Fruit fly (Drosophila melanogaster) whole organism, embryonic: ENCODE data around the gene CG43998.
A peak's percentile ranks its signal among the peaks of the same experiment; 100 is the strongest.

Experiments used
- CG1024 ChIP-seq: fragments of 200-800 bp; sonication (Bioruptor generic); IDR thresholded peaks from 2 replicates; pipeline ENCODE4 v1.3.6; 2022; ENCODE audit warnings: missing biosample characterization, missing genetic modification characterization
- CG12155 ChIP-seq: fragments of 200-800 bp; sonication (Bioruptor generic); optimal IDR thresholded peaks from 3 replicates; lab custom pipeline; 2016; ENCODE audit warnings: missing biosample characterization, missing genetic modification characterization
- CG12299 ChIP-seq: fragments of 200-800 bp; sonication (Bioruptor generic); optimal IDR thresholded peaks from 2 replicates; lab custom pipeline; 2018; ENCODE audit warnings: missing biosample characterization, mild to moderate bottlenecking, missing genetic modification characterization
- CG12942 ChIP-seq: fragments of 200-800 bp; sonication (Bioruptor generic); optimal IDR thresholded peaks from 3 replicates; lab custom pipeline; 2016; ENCODE audit warnings: missing biosample characterization, missing genetic modification characterization
- CG13775 ChIP-seq: fragments of 200-800 bp; sonication (Bioruptor generic); optimal IDR thresholded peaks from 3 replicates; lab custom pipeline; 2017; ENCODE audit warnings: missing biosample characterization, mild to moderate bottlenecking, missing genetic modification characterization
- CG14860 ChIP-seq: fragments of 200-800 bp; sonication (Bioruptor generic); IDR thresholded peaks from 3 replicates; pipeline ENCODE4 v1.3.6; 2022; ENCODE audit warnings: missing biosample characterization, missing genetic modification characterization; ENCODE audit not compliant: partially characterized antibody
- CG14965 ChIP-seq: fragments of 200-800 bp; sonication (Bioruptor generic); optimal IDR thresholded peaks from 2 replicates; lab custom pipeline; 2016; ENCODE audit warnings: missing biosample characterization, missing genetic modification characterization, borderline replicate concordance
- CG17612 ChIP-seq: fragments of 200-800 bp; sonication (Bioruptor generic); IDR thresholded peaks from 2 replicates; pipeline ENCODE4 v1.3.6; 2022; ENCODE audit warnings: missing biosample characterization, missing genetic modification characterization
- CG18619 ChIP-seq: fragments of 200-800 bp; sonication (Bioruptor generic); optimal IDR thresholded peaks from 3 replicates; lab custom pipeline; 2017; ENCODE audit warnings: missing biosample characterization, mild to moderate bottlenecking, missing genetic modification characterization
- CG2678 ChIP-seq: fragments of 200-800 bp; sonication (Bioruptor generic); optimal IDR thresholded peaks from 3 replicates; lab custom pipeline; 2019; ENCODE audit warnings: missing biosample characterization, mild to moderate bottlenecking, missing genetic modification characterization, moderate library complexity
- CG2875 ChIP-seq: fragments of 200-800 bp; sonication (Bioruptor generic); optimal IDR thresholded peaks from 2 replicates; lab custom pipeline; 2017; ENCODE audit warnings: missing biosample characterization, mild to moderate bottlenecking, missing genetic modification characterization, missing genetic modification reagents
- CG33213 ChIP-seq: fragments of 200-800 bp; sonication (Bioruptor generic); optimal IDR thresholded peaks from 3 replicates; lab custom pipeline; 2016; ENCODE audit warnings: missing biosample characterization, missing genetic modification characterization
- CG43689 ChIP-seq: fragments of 200-800 bp; sonication (Bioruptor generic); IDR thresholded peaks from 2 replicates; pipeline ENCODE4 v1.3.6; 2022; ENCODE audit warnings: missing biosample characterization, missing genetic modification characterization
- CG6654 ChIP-seq: fragments of 200-800 bp; sonication (Bioruptor generic); optimal IDR thresholded peaks from 2 replicates; lab custom pipeline; 2017; ENCODE audit warnings: missing biosample characterization, mild to moderate bottlenecking, missing genetic modification characterization
- CG8944 ChIP-seq: fragments of 200-800 bp; sonication (Bioruptor generic); optimal IDR thresholded peaks from 3 replicates; lab custom pipeline; 2016; ENCODE audit warnings: missing biosample characterization, missing genetic modification characterization
- CTCF ChIP-seq: fragments of 200-800 bp; sonication (Bioruptor generic); optimal IDR thresholded peaks from 2 replicates; lab custom pipeline; 2017; ENCODE audit warnings: missing biosample characterization, mild to moderate bottlenecking, missing genetic modification characterization, moderate library complexity
- D ChIP-seq, 2 experiments: fragments of 200-800 bp in 1 of 2; fragments of >200 bp in 1 of 2; sonication (Bioruptor generic) in 1 of 2; optimal IDR thresholded peaks; 2 replicates in 1 of 2; 3 replicates in 1 of 2; lab custom pipeline; 2017; ENCODE audit warnings: mild to moderate bottlenecking in 1 of 2, missing biosample characterization in 1 of 2, missing genetic modification characterization in 1 of 2, missing genetic modification reagents in 1 of 2
- Dip2 ChIP-seq: fragments of 200-800 bp; sonication (Bioruptor generic); IDR thresholded peaks from 2 replicates; pipeline ENCODE4 v1.3.6; 2022; ENCODE audit warnings: missing biosample characterization, missing genetic modification characterization
- ERR ChIP-seq: fragments of 200-800 bp; sonication (Bioruptor generic); optimal IDR thresholded peaks from 2 replicates; lab custom pipeline; 2016; ENCODE audit warnings: missing biosample characterization, missing genetic modification characterization
- HHEX ChIP-seq: fragments of 200-800 bp; sonication (Bioruptor generic); optimal IDR thresholded peaks from 3 replicates; lab custom pipeline; 2017; ENCODE audit warnings: missing biosample characterization, mild to moderate bottlenecking, missing genetic modification characterization, missing genetic modification reagents
- Hr51 ChIP-seq, 2 experiments: fragments of 200-800 bp; sonication (Bioruptor generic); optimal IDR thresholded peaks; 2 replicates in 1 of 2; 3 replicates in 1 of 2; lab custom pipeline; 2016 to 2018; ENCODE audit warnings: missing biosample characterization in 2 of 2, missing genetic modification characterization in 2 of 2, mild to moderate bottlenecking in 1 of 2, moderate library complexity in 1 of 2
- Kr ChIP-seq: fragments of 200-800 bp; sonication (Bioruptor generic); optimal IDR thresholded peaks from 2 replicates; lab custom pipeline; 2017; ENCODE audit warnings: missing biosample characterization, mild to moderate bottlenecking, missing genetic modification characterization
- MESR4 ChIP-seq: fragments of 200-800 bp; sonication (Bioruptor generic); optimal IDR thresholded peaks from 2 replicates; lab custom pipeline; 2018; ENCODE audit warnings: missing biosample characterization, mild to moderate bottlenecking, missing genetic modification characterization, moderate library complexity
- NC2β ChIP-seq: fragments of 200-800 bp; sonication (Bioruptor generic); optimal IDR thresholded peaks from 2 replicates; lab custom pipeline; 2016; ENCODE audit warnings: missing biosample characterization, missing genetic modification characterization
- NK7.1 ChIP-seq: fragments of 200-800 bp; sonication (Bioruptor generic); optimal IDR thresholded peaks from 3 replicates; lab custom pipeline; 2016; ENCODE audit warnings: missing biosample characterization, missing genetic modification characterization
- Opbp ChIP-seq: fragments of 200-800 bp; sonication (Bioruptor generic); IDR thresholded peaks from 3 replicates; pipeline ENCODE4 v1.3.6; 2022; ENCODE audit warnings: missing biosample characterization, missing genetic modification characterization; ENCODE audit not compliant: partially characterized antibody
- Side ChIP-seq: fragments of 200-800 bp; sonication (Bioruptor generic); optimal IDR thresholded peaks from 2 replicates; lab custom pipeline; 2016; ENCODE audit warnings: missing biosample characterization, missing genetic modification characterization
- Spps ChIP-seq: fragments of 200-800 bp; sonication (Bioruptor generic); optimal IDR thresholded peaks from 2 replicates; lab custom pipeline; 2018; ENCODE audit warnings: missing biosample characterization, mild to moderate bottlenecking, missing genetic modification characterization
- YL-1 ChIP-seq: fragments of 200-800 bp; sonication (Bioruptor generic); optimal IDR thresholded peaks from 3 replicates; lab custom pipeline; 2017; ENCODE audit warnings: missing biosample characterization, mild to moderate bottlenecking, missing genetic modification characterization
- da ChIP-seq: fragments of 200-800 bp; sonication (Bioruptor generic); optimal IDR thresholded peaks from 2 replicates; lab custom pipeline; 2016; ENCODE audit warnings: missing biosample characterization, missing genetic modification characterization
- fd102C ChIP-seq: fragments of 200-800 bp; sonication (Bioruptor generic); optimal IDR thresholded peaks from 2 replicates; lab custom pipeline; 2018; ENCODE audit warnings: missing biosample characterization, mild to moderate bottlenecking, missing genetic modification characterization, moderate library complexity
- fru ChIP-seq: fragments of >200 bp; optimal IDR thresholded peaks from 2 replicates; lab custom pipeline; 2017
- hkb ChIP-seq, 2 experiments: fragments of 200-800 bp in 1 of 2; fragments of >200 bp in 1 of 2; sonication (Bioruptor generic) in 1 of 2; IDR thresholded peaks in 1 of 2; optimal IDR thresholded peaks in 1 of 2; 2 replicates each; pipeline versions ENCODE4 v1.3.6 to Lab custom; 2017 to 2022; ENCODE audit warnings: missing biosample characterization in 1 of 2, missing genetic modification characterization in 1 of 2
- insv ChIP-seq, 2 experiments: fragments of 200-800 bp; sonication (Bioruptor generic); optimal IDR thresholded peaks; 3 replicates each; lab custom pipeline; 2016 to 2018; ENCODE audit warnings: missing biosample characterization in 2 of 2, missing genetic modification characterization in 2 of 2
- klu ChIP-seq: fragments of 200-800 bp; sonication (Bioruptor generic); IDR thresholded peaks from 2 replicates; pipeline ENCODE4 v1.3.6; 2022; ENCODE audit warnings: missing biosample characterization, missing genetic modification characterization
- lola ChIP-seq, 3 experiments: fragments of >200 bp in 2 of 3; fragments of 200-800 bp in 1 of 3; sonication (Bioruptor generic) in 1 of 3; optimal IDR thresholded peaks; 2 replicates each; lab custom pipeline; 2017 to 2019; ENCODE audit warnings: missing biosample characterization in 3 of 3, missing genetic modification characterization in 3 of 3, mild to moderate bottlenecking in 1 of 3, moderate library complexity in 1 of 3
- lov ChIP-seq, 2 experiments: fragments of 200-800 bp in 1 of 2; fragments of >200 bp in 1 of 2; sonication (Bioruptor generic) in 1 of 2; IDR thresholded peaks in 1 of 2; optimal IDR thresholded peaks in 1 of 2; 2 replicates in 1 of 2; 3 replicates in 1 of 2; pipeline versions ENCODE4 v1.3.6 to Lab custom; 2017 to 2022; ENCODE audit warnings: missing biosample characterization in 1 of 2, missing genetic modification characterization in 1 of 2
- peb ChIP-seq: fragments of 200-800 bp; sonication (Bioruptor generic); IDR thresholded peaks from 2 replicates; pipeline ENCODE4 v1.3.6; 2022; ENCODE audit warnings: missing biosample characterization, missing genetic modification characterization
- prd ChIP-seq, 3 experiments: fragments of >200 bp in 2 of 3; fragments of 200-800 bp in 1 of 3; sonication (Bioruptor generic) in 1 of 3; optimal IDR thresholded peaks in 2 of 3; IDR thresholded peaks in 1 of 3; 2 replicates in 2 of 3; 3 replicates in 1 of 3; pipeline versions ENCODE4 v1.3.6 to Lab custom; 2017 to 2022; ENCODE audit warnings: missing biosample characterization in 1 of 3, missing genetic modification characterization in 1 of 3
- ro ChIP-seq: fragments of 200-800 bp; sonication (Bioruptor generic); IDR thresholded peaks from 2 replicates; pipeline ENCODE4 v1.3.6; 2022; ENCODE audit warnings: missing biosample characterization, missing genetic modification characterization
- row ChIP-seq: fragments of 200-800 bp; sonication (Bioruptor generic); IDR thresholded peaks from 3 replicates; pipeline ENCODE4 v1.3.6; 2022; ENCODE audit warnings: missing biosample characterization, missing genetic modification characterization
- sima ChIP-seq: fragments of 200-800 bp; sonication (Bioruptor generic); optimal IDR thresholded peaks from 2 replicates; lab custom pipeline; 2016; ENCODE audit warnings: missing biosample characterization, missing genetic modification characterization
- slou ChIP-seq: fragments of 200-800 bp; sonication (Bioruptor generic); optimal IDR thresholded peaks from 3 replicates; lab custom pipeline; 2016; ENCODE audit warnings: missing biosample characterization, missing genetic modification characterization
- stwl ChIP-seq: fragments of 200-800 bp; sonication (Bioruptor generic); optimal IDR thresholded peaks from 3 replicates; lab custom pipeline; 2018; ENCODE audit warnings: missing biosample characterization, mild to moderate bottlenecking, missing genetic modification characterization, moderate library complexity
- unc-4 ChIP-seq: fragments of 200-800 bp; sonication (Bioruptor generic); IDR thresholded peaks from 2 replicates; pipeline ENCODE4 v1.3.6; 2022; ENCODE audit warnings: missing biosample characterization, missing genetic modification characterization; ENCODE audit not compliant: partially characterized antibody
- wek ChIP-seq: fragments of 200-800 bp; sonication (Bioruptor generic); optimal IDR thresholded peaks from 3 replicates; lab custom pipeline; 2018; ENCODE audit warnings: missing biosample characterization, mild to moderate bottlenecking, missing genetic modification characterization, moderate library complexity
- z ChIP-seq: fragments of 200-800 bp; sonication (Bioruptor generic); IDR thresholded peaks from 3 replicates; pipeline ENCODE4 v1.3.6; 2022; ENCODE audit warnings: missing biosample characterization, missing genetic modification characterization

The CG43998 gene

dm6 chr3R:23921701-23922501 is 6.9 kb downstream of the CG43998 start (continued):
- TF ChIP-seq lov (optimal IDR thresholded peaks at IDR 0.05; lab: Kevin White, UChicago) (no peak), lov (GFP tag; IDR thresholded peaks at IDR 0.05; lab: Robert Waterston, UW) (peak; percentile 4; the same call in 1 of the 3 replicates), hkb (optimal IDR thresholded peaks at IDR 0.05; lab: Kevin White, UChicago) (no peak), hkb (GFP tag; IDR thresholded peaks at IDR 0.05; lab: Robert Waterston, UW) (peak; percentile 64), ERR (no peak), Opbp (GFP tag; lab: Robert Waterston, UW) (no peak), CG12299 (tag; lab: Kevin White, UChicago) (no peak), CG6654 (no peak), CG1024 (GFP tag; lab: Robert Waterston, UW) (no peak; the same call in 1 of the 2 replicates), CG17612 (GFP tag; lab: Robert Waterston, UW) (0 out of 2 replicates have a peak, but pooled peaks have one; percentile 11), CG8944 (GFP tag; lab: Kevin White, UChicago) (no peak), ro (GFP tag; lab: Robert Waterston, UW) (no peak), CG2875 (GFP tag; lab: Kevin White, UChicago) (no peak), NC2β (no peak), CG14860 (no peak), Kr (GFP tag; lab: Kevin White, UChicago) (peak; percentile 56), Side (GFP tag; lab: Kevin White, UChicago) (peak; percentile 38), row (GFP tag; lab: Robert Waterston, UW) (peak; percentile 59; the same call in 2 of the 3 replicates), wek (no peak), CG12942 (no peak), CTCF (no peak), fru (lab: Kevin White, UChicago) (no peak), D (optimal IDR thresholded peaks at IDR 0.05; lab: Kevin White, UChicago) (no peak), D (GFP tag; optimal IDR thresholded peaks at IDR 0.05; lab: Kevin White, UChicago) (peak; percentile 20), CG33213 (GFP tag; lab: Kevin White, UChicago) (no peak), CG12155 (GFP tag; lab: Kevin White, UChicago) (no peak), z (peak; percentile 94), Hr51 (GFP tag; optimal IDR thresholded peaks at IDR 0.05; lab: Kevin White, UChicago) (peak in 1 of 2 experiments; percentile 59), klu (peak; percentile 58; the same call in 1 of the 2 replicates), MESR4 (GFP tag; lab: Kevin White, UChicago) (no peak), CG18619 (GFP tag; lab: Kevin White, UChicago) (peak; percentile 22), NK7.1 (no peak), YL-1 (GFP tag; lab: Kevin White, UChicago) (no peak), Dip2 (GFP tag; lab: Robert Waterston, UW) (no peak), Spps (no peak), fd102C (no peak), CG14965 (GFP tag; lab: Kevin White, UChicago) (no peak), insv (GFP tag; optimal IDR thresholded peaks at IDR 0.05; lab: Kevin White, UChicago) (no peak), lola (GFP tag; optimal IDR thresholded peaks at IDR 0.05; lab: Kevin White, UChicago) (peak in 1 of 3 experiments; percentile 4), HHEX (GFP tag; lab: Kevin White, UChicago) (peak; percentile 32), CG13775 (GFP tag; lab: Kevin White, UChicago) (peak; percentile 10), slou (GFP tag; lab: Kevin White, UChicago) (no peak), stwl (no peak), peb (GFP tag; lab: Robert Waterston, UW) (0 out of 2 replicates have a peak, but pooled peaks have one; percentile 22), CG2678 (tag; lab: Kevin White, UChicago) (peak; percentile 60), CG43689 (GFP tag; lab: Robert Waterston, UW) (no peak), unc-4 (GFP tag; lab: Robert Waterston, UW) (no peak), da (GFP tag; lab: Kevin White, UChicago) (peak; percentile 91), prd (optimal IDR thresholded peaks at IDR 0.05; lab: Kevin White, UChicago) (no peak), prd (GFP tag; IDR thresholded peaks at IDR 0.05; lab: Robert Waterston, UW) (peak; percentile 32; the same call in 1 of the 3 replicates), sima (no peak)
